Fruit fly (Drosophila melanogaster) S2 (cell line): ENCODE results near the gene holn1.

ENCODE experiments used
- CG8478 ChIP-seq: fragments of >200 bp; optimal IDR thresholded peaks from 2 replicates; lab custom pipeline; 2018
- CTCF ChIP-seq, 2 experiments: fragments of >200 bp; optimal IDR thresholded peaks; 2 replicates each; lab custom pipeline; 2018

DNA sequence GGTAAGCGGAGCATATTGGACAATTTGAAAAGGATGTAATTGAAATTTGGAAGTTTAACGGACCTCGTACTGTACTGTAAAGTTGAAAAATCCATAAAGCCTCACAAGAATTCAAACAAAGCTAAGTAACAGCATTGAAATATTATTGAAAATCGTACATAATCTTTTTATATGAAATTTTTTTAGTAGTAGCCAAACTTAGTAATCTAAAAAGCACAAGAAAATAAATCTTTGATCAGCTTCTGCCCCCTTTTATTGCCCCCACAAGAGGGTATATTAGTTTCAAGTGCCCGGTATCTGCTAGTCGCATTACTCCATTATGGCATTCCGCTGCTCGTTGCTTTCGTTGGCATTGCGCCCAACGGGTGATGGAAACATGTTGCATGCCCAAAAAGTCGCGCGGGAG is 31.1 kb downstream of the holn1 start:
- TF ChIP-seq CTCF (optimal IDR thresholded peaks at IDR 0.05; lab: Kevin White, UChicago) (no peak), CG8478 (lab: Kevin White, UChicago) (no peak)
